Worm (Caenorhabditis elegans) whole organism, midembryonic: ENCODE data around the gene gex-3.

Experiments
- T22C8.4 ChIP-seq: fragments of 200-800 bp; sonication (Bioruptor generic); IDR thresholded peaks from 2 replicates; pipeline ENCODE4 v1.3.6; 2022; ENCODE audit warnings: missing genetic modification characterization, missing compliant biosample characterization
- cog-1 ChIP-seq: sonication (generic microtip); optimal IDR thresholded peaks from 2 replicates; lab custom pipeline; 2016; ENCODE audit warnings: missing genetic modification characterization, missing compliant biosample characterization
- ztf-23 ChIP-seq: fragments of 200-800 bp; sonication (Bioruptor generic); IDR thresholded peaks from 2 replicates; pipeline ENCODE4 v1.3.6; 2022; ENCODE audit warnings: missing genetic modification reagents, missing genetic modification characterization, missing compliant biosample characterization

DNA sequence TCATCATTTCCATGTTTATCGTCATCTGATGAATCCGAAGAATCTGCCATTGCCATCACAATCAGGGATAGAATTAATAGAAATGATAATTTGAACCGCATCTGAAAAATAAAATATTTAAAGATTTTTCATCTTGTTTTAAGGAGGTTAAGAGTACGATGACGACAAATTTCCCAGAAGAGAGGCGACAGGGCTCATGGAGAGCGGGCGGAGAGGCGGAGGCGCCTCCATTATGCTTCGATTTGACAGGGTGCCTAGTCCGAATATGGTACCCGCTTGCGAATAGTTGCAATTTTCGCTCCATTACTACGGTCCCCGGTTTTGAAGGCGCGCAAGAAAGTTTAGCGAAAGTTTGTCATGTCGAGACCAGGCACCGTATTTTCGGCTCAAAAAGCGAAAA is 19.2 kb upstream of the gex-3 start, which contains the start of gene F28D1.6:
- no peak for TF ChIP-seq T22C8.4
- no peak for TF ChIP-seq cog-1
- TF ChIP-seq ztf-23: no peak
